Fruit fly (Drosophila melanogaster) whole organism, embryonic: ENCODE data around the gene aph-1.

Experiments used
- CG10267 ChIP-seq: fragments of 200-800 bp; sonication (Bioruptor generic); optimal IDR thresholded peaks from 2 replicates; lab custom pipeline; 2018; ENCODE audit warnings: missing biosample characterization, mild to moderate bottlenecking, missing genetic modification characterization, moderate library complexity
- CG12769 ChIP-seq: fragments of 200-800 bp; sonication (Bioruptor generic); optimal IDR thresholded peaks from 2 replicates; lab custom pipeline; 2019; ENCODE audit warnings: missing biosample characterization, mild to moderate bottlenecking, missing genetic modification characterization, moderate library complexity
- CG15514 ChIP-seq: fragments of 200-800 bp; sonication (Bioruptor generic); optimal IDR thresholded peaks from 3 replicates; lab custom pipeline; 2017; ENCODE audit warnings: missing biosample characterization, missing genetic modification characterization, mild to moderate bottlenecking, moderate library complexity, missing genetic modification reagents
- CG15696 ChIP-seq: fragments of 200-800 bp; sonication (Bioruptor generic); optimal IDR thresholded peaks from 2 replicates; lab custom pipeline; 2019; ENCODE audit warnings: missing biosample characterization, mild to moderate bottlenecking, missing genetic modification characterization, moderate library complexity
- CG1792 ChIP-seq: fragments of 200-800 bp; sonication (Bioruptor generic); optimal IDR thresholded peaks from 2 replicates; lab custom pipeline; 2016; ENCODE audit warnings: missing biosample characterization, missing genetic modification characterization
- CG31388 ChIP-seq: fragments of 200-800 bp; sonication (Bioruptor generic); optimal IDR thresholded peaks from 2 replicates; lab custom pipeline; 2016; ENCODE audit warnings: missing biosample characterization, missing genetic modification characterization
- CG3163 ChIP-seq: fragments of 200-800 bp; sonication (Bioruptor generic); optimal IDR thresholded peaks from 3 replicates; lab custom pipeline; 2016; ENCODE audit warnings: missing biosample characterization, missing genetic modification characterization
- CG34422 ChIP-seq: fragments of 200-800 bp; sonication (Bioruptor generic); IDR thresholded peaks from 3 replicates; pipeline ENCODE4 v1.3.6; 2022; ENCODE audit warnings: missing biosample characterization, missing genetic modification characterization
- CG4328 ChIP-seq: fragments of 200-800 bp; sonication (Bioruptor generic); optimal IDR thresholded peaks from 3 replicates; lab custom pipeline; 2017; ENCODE audit warnings: missing biosample characterization, missing genetic modification reagents, missing genetic modification characterization
- CG4424 ChIP-seq: fragments of 200-800 bp; sonication (Bioruptor generic); optimal IDR thresholded peaks from 3 replicates; lab custom pipeline; 2016; ENCODE audit warnings: missing biosample characterization, missing genetic modification characterization
- CG6272 ChIP-seq: fragments of 200-800 bp; sonication (Bioruptor generic); IDR thresholded peaks from 2 replicates; pipeline ENCODE4 v1.3.6; 2022; ENCODE audit warnings: missing biosample characterization, missing genetic modification characterization
- CG7745 ChIP-seq: fragments of 200-800 bp; sonication (Bioruptor generic); optimal IDR thresholded peaks from 2 replicates; lab custom pipeline; 2018; ENCODE audit warnings: missing biosample characterization, mild to moderate bottlenecking, missing genetic modification characterization, moderate library complexity
- CG8290 ChIP-seq, 3 experiments: fragments of 200-800 bp; sonication (Bioruptor generic); optimal IDR thresholded peaks; 2 replicates each; lab custom pipeline; 2016 to 2019; ENCODE audit warnings: missing biosample characterization in 3 of 3, missing genetic modification characterization in 3 of 3, mild to moderate bottlenecking in 2 of 3, moderate library complexity in 1 of 3
- Dip2 ChIP-seq: fragments of 200-800 bp; sonication (Bioruptor generic); IDR thresholded peaks from 2 replicates; pipeline ENCODE4 v1.3.6; 2022; ENCODE audit warnings: missing biosample characterization, missing genetic modification characterization
- ERR ChIP-seq: fragments of 200-800 bp; sonication (Bioruptor generic); optimal IDR thresholded peaks from 2 replicates; lab custom pipeline; 2016; ENCODE audit warnings: missing biosample characterization, missing genetic modification characterization
- Eip74EF ChIP-seq, 2 experiments: fragments of 200-800 bp in 1 of 2; fragments of >200 bp in 1 of 2; sonication (Bioruptor generic) in 1 of 2; optimal IDR thresholded peaks; 2 replicates each; lab custom pipeline; 2017 to 2019; ENCODE audit warnings: missing biosample characterization in 2 of 2, missing genetic modification characterization in 2 of 2, mild to moderate bottlenecking in 1 of 2, moderate library complexity in 1 of 2
- Fer2 ChIP-seq: fragments of 200-800 bp; sonication (Bioruptor generic); optimal IDR thresholded peaks from 2 replicates; lab custom pipeline; 2018; ENCODE audit warnings: missing biosample characterization, mild to moderate bottlenecking, missing genetic modification characterization, moderate library complexity
- HHEX ChIP-seq: fragments of 200-800 bp; sonication (Bioruptor generic); optimal IDR thresholded peaks from 3 replicates; lab custom pipeline; 2017; ENCODE audit warnings: missing biosample characterization, mild to moderate bottlenecking, missing genetic modification characterization, missing genetic modification reagents
- Hmr ChIP-seq: fragments of 200-800 bp; sonication (Bioruptor generic); optimal IDR thresholded peaks from 3 replicates; lab custom pipeline; 2017; ENCODE audit warnings: mild to moderate bottlenecking, missing biosample characterization, missing genetic modification reagents, missing genetic modification characterization
- Hr78 ChIP-seq, 2 experiments: fragments of 200-800 bp in 1 of 2; fragments of >200 bp in 1 of 2; sonication (Bioruptor generic) in 1 of 2; optimal IDR thresholded peaks; 2 replicates each; lab custom pipeline; 2017 to 2019; ENCODE audit warnings: missing biosample characterization in 2 of 2, missing genetic modification characterization in 2 of 2, mild to moderate bottlenecking in 1 of 2, moderate library complexity in 1 of 2
- Hsf ChIP-seq: fragments of 200-800 bp; sonication (Bioruptor generic); optimal IDR thresholded peaks from 3 replicates; lab custom pipeline; 2016; ENCODE audit warnings: missing biosample characterization, missing genetic modification characterization
- Lhr ChIP-seq: fragments of 200-800 bp; sonication (Bioruptor generic); optimal IDR thresholded peaks from 3 replicates; lab custom pipeline; 2017; ENCODE audit warnings: mild to moderate bottlenecking, missing biosample characterization, missing genetic modification reagents, missing genetic modification characterization
- Med ChIP-seq: fragments of 200-800 bp; sonication (Bioruptor generic); peaks from one replicate; lab custom pipeline; 2016; ENCODE audit warnings: missing biosample characterization, missing genetic modification characterization, mild to moderate bottlenecking, inconsistent platforms, moderate library complexity
- Poxn ChIP-seq: fragments of 200-800 bp; sonication (Bioruptor generic); IDR thresholded peaks from 2 replicates; pipeline ENCODE4 v1.3.6; 2022; ENCODE audit warnings: missing biosample characterization, missing genetic modification characterization
- Usf ChIP-seq: fragments of 200-800 bp; sonication (Bioruptor generic); optimal IDR thresholded peaks from 2 replicates; lab custom pipeline; 2017; ENCODE audit warnings: missing genotype, missing biosample characterization, missing genetic modification characterization
- cas ChIP-seq: fragments of 200-800 bp; sonication (Bioruptor generic); IDR thresholded peaks from 2 replicates; pipeline ENCODE4 v1.3.6; 2022; ENCODE audit warnings: missing biosample characterization, missing genetic modification characterization
- dati ChIP-seq: fragments of 200-800 bp; sonication (Bioruptor generic); IDR thresholded peaks from 2 replicates; pipeline ENCODE4 v1.3.6; 2022; ENCODE audit warnings: missing biosample characterization, missing genetic modification characterization
- disco-r ChIP-seq: fragments of 200-800 bp; sonication (Bioruptor generic); optimal IDR thresholded peaks from 2 replicates; lab custom pipeline; 2016; ENCODE audit warnings: missing biosample characterization, missing genetic modification characterization
- dpn ChIP-seq, 2 experiments: fragments of 200-800 bp; sonication (Bioruptor generic); optimal IDR thresholded peaks; 3 replicates each; lab custom pipeline; 2016; ENCODE audit warnings: missing biosample characterization in 2 of 2, missing genetic modification characterization in 2 of 2
- ems ChIP-seq: fragments of 200-800 bp; sonication (Bioruptor generic); optimal IDR thresholded peaks from 3 replicates; lab custom pipeline; 2016; ENCODE audit warnings: missing biosample characterization, missing genetic modification characterization
- ewg ChIP-seq: fragments of 200-800 bp; sonication (Bioruptor generic); optimal IDR thresholded peaks from 3 replicates; lab custom pipeline; 2017; ENCODE audit warnings: mild to moderate bottlenecking, missing biosample characterization, missing genetic modification reagents, missing genetic modification characterization
- eyg ChIP-seq: fragments of 200-800 bp; sonication (Bioruptor generic); optimal IDR thresholded peaks from 3 replicates; lab custom pipeline; 2016; ENCODE audit warnings: missing biosample characterization, missing genetic modification characterization
- gfzf ChIP-seq: fragments of 200-800 bp; sonication (Bioruptor generic); optimal IDR thresholded peaks from 2 replicates; lab custom pipeline; 2016; ENCODE audit warnings: missing biosample characterization, mild to moderate bottlenecking, missing genetic modification characterization, moderate library complexity
- grau ChIP-seq: fragments of 200-800 bp; optimal IDR thresholded peaks from 3 replicates; lab custom pipeline; 2019; ENCODE audit warnings: missing biosample characterization, mild to moderate bottlenecking, missing genetic modification characterization, moderate library complexity
- hb ChIP-seq: fragments of 200-800 bp; sonication (Bioruptor generic); IDR thresholded peaks from 3 replicates; pipeline ENCODE4 v1.3.6; 2022; ENCODE audit warnings: missing biosample characterization, missing genetic modification characterization; ENCODE audit not compliant: partially characterized antibody
- insv ChIP-seq, 2 experiments: fragments of 200-800 bp; sonication (Bioruptor generic); optimal IDR thresholded peaks; 3 replicates each; lab custom pipeline; 2016 to 2018; ENCODE audit warnings: missing biosample characterization in 2 of 2, missing genetic modification characterization in 2 of 2
- maf-S ChIP-seq: fragments of 200-800 bp; sonication (Bioruptor generic); optimal IDR thresholded peaks from 2 replicates; lab custom pipeline; 2016; ENCODE audit warnings: missing biosample characterization, missing genetic modification characterization
- nerfin-1 ChIP-seq: fragments of 200-800 bp; sonication (Bioruptor generic); optimal IDR thresholded peaks from 3 replicates; lab custom pipeline; 2019; ENCODE audit warnings: missing biosample characterization, mild to moderate bottlenecking, missing genetic modification characterization, moderate library complexity
- nom ChIP-seq: fragments of 200-800 bp; sonication (Bioruptor generic); optimal IDR thresholded peaks from 2 replicates; lab custom pipeline; 2017; ENCODE audit warnings: missing biosample characterization, missing genetic modification characterization, mild to moderate bottlenecking, moderate library complexity, missing genetic modification reagents
- p53 ChIP-seq: fragments of 200-800 bp; sonication (Bioruptor generic); optimal IDR thresholded peaks from 2 replicates; lab custom pipeline; 2016; ENCODE audit warnings: missing biosample characterization, missing genetic modification characterization
- pan ChIP-seq, 4 experiments: fragments of >200 bp in 3 of 4; fragments of 200-800 bp in 1 of 4; sonication (Bioruptor generic) in 1 of 4; optimal IDR thresholded peaks in 3 of 4; IDR thresholded peaks in 1 of 4; 2 replicates each; pipeline versions ENCODE4 v1.3.6 to Lab custom; 2017 to 2022; ENCODE audit warnings: missing biosample characterization in 2 of 4, missing genetic modification characterization in 2 of 4, mixed read lengths in 1 of 4
- slbo ChIP-seq: fragments of 200-800 bp; sonication (Bioruptor generic); IDR thresholded peaks from 2 replicates; pipeline ENCODE4 v1.3.6; 2022; ENCODE audit warnings: missing biosample characterization, missing genetic modification characterization
- slou ChIP-seq: fragments of 200-800 bp; sonication (Bioruptor generic); optimal IDR thresholded peaks from 3 replicates; lab custom pipeline; 2016; ENCODE audit warnings: missing biosample characterization, missing genetic modification characterization
- slp2 ChIP-seq: fragments of 200-800 bp; sonication (Bioruptor generic); optimal IDR thresholded peaks from 2 replicates; lab custom pipeline; 2016; ENCODE audit warnings: missing biosample characterization, missing genetic modification characterization
- tna ChIP-seq: fragments of 200-800 bp; sonication (Bioruptor generic); IDR thresholded peaks from 2 replicates; pipeline ENCODE4 v1.3.6; 2022; ENCODE audit warnings: missing biosample characterization, missing genetic modification characterization; ENCODE audit not compliant: partially characterized antibody
- ttk ChIP-seq: fragments of 200-800 bp; sonication (Bioruptor generic); IDR thresholded peaks from 2 replicates; pipeline ENCODE4 v2.1.2; 2022; ENCODE audit warnings: missing biosample characterization, missing genetic modification characterization
- twi ChIP-seq: fragments of 200-800 bp; optimal IDR thresholded peaks from 2 replicates; lab custom pipeline; 2019; ENCODE audit warnings: missing biosample characterization, mild to moderate bottlenecking, missing genetic modification characterization, moderate library complexity
- unpg ChIP-seq: fragments of 200-800 bp; sonication (Bioruptor generic); optimal IDR thresholded peaks from 3 replicates; lab custom pipeline; 2018; ENCODE audit warnings: missing biosample characterization, mild to moderate bottlenecking, missing genetic modification characterization, moderate library complexity
- usp ChIP-seq: fragments of >200 bp; optimal IDR thresholded peaks from 2 replicates; lab custom pipeline; 2017; ENCODE audit warnings: missing biosample characterization, missing genetic modification characterization

The aph-1 gene

DNA sequence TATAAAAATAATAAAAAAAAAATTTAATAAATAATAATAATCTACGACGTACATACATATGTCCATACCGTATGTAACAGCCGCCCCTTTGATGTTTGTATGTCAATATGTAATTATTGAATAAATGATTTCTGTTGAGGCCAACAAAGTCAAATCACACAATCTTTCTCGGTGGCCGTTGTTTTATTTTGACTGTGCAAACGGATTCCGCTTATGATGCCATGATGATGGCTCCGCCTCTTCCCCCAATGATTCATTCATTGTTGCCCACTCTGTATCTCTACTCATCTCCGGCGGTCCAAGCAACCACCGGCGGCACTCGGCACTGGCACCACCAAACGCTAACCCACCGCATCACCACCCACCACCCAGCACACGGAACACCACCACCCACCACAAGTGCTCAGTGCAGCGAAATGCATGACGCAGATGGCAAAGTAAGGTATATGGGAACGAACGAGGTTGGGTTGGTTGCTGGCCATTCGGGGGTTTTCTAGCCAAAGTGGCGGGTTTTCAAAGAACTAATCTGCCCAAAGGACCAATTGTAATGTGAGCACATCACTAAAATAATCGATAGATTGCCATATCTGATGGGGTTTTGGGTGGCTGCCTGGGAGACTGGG, 16.8 kb upstream of the aph-1 start (continued):
- TF ChIP-seq CG6272 (GFP tag; lab: Robert Waterston, UW) (0 out of 2 replicates have a peak, but pooled peaks have one; percentile 42), dati (no peak), twi (no peak), Fer2 (tag; lab: Kevin White, UChicago) (no peak), slp2 (no peak), Dip2 (no peak), Usf (no peak), CG4328 (GFP tag; lab: Kevin White, UChicago) (no peak), nerfin-1 (tag; lab: Kevin White, UChicago) (peak; percentile 64), Hsf (no peak), eyg (GFP tag; lab: Kevin White, UChicago) (no peak), CG4424 (GFP tag; lab: Kevin White, UChicago) (no peak), insv (GFP tag; optimal IDR thresholded peaks at IDR 0.05; lab: Kevin White, UChicago) (no peak), CG15514 (GFP tag; lab: Kevin White, UChicago) (peak; percentile 25), cas (GFP tag; lab: Robert Waterston, UW) (no peak), CG1792 (GFP tag; lab: Kevin White, UChicago) (no peak), disco-r (GFP tag; lab: Kevin White, UChicago) (no peak), Med (GFP tag; lab: Kevin White, UChicago) (peak; percentile 61), unpg (GFP tag; lab: Kevin White, UChicago) (no peak), Hr78 (GFP tag; optimal IDR thresholded peaks at IDR 0.05; lab: Kevin White, UChicago) (no peak), Hmr (GFP tag; lab: Kevin White, UChicago) (no peak), grau (tag; lab: Kevin White, UChicago) (no peak), hb (GFP tag; lab: Robert Waterston, UW) (no peak), gfzf (GFP tag; lab: Kevin White, UChicago) (no peak), tna (GFP tag; lab: Robert Waterston, UW) (no peak), CG8290 (GFP tag; optimal IDR thresholded peaks at IDR 0.05; lab: Kevin White, UChicago) (no peak), CG8290 (tag; optimal IDR thresholded peaks at IDR 0.05; lab: Kevin White, UChicago) (peak in 1 of 2 experiments; percentile 68), dpn (GFP tag; optimal IDR thresholded peaks at IDR 0.05; lab: Kevin White, UChicago) (no peak), HHEX (GFP tag; lab: Kevin White, UChicago) (no peak), Lhr (no peak), ewg (GFP tag; lab: Kevin White, UChicago) (no peak), Eip74EF (GFP tag; optimal IDR thresholded peaks at IDR 0.05; lab: Kevin White, UChicago) (no peak), CG10267 (tag; lab: Kevin White, UChicago) (no peak), slou (no peak), maf-S (GFP tag; lab: Kevin White, UChicago) (no peak), slbo (GFP tag; lab: Robert Waterston, UW) (no peak), CG7745 (no peak), CG31388 (GFP tag; lab: Kevin White, UChicago) (no peak), pan (optimal IDR thresholded peaks at IDR 0.05; lab: Kevin White, UChicago) (no peak), pan (GFP tag; optimal IDR thresholded peaks at IDR 0.05 in 1 of 2, IDR thresholded peaks at IDR 0.05 in 1 of 2) (no peak), ERR (peak; percentile 13), nom (GFP tag; lab: Kevin White, UChicago) (no peak), usp (GFP tag; lab: Kevin White, UChicago) (no peak), Poxn (no peak), CG34422 (no peak), ttk (GFP tag; lab: Robert Waterston, UW) (no peak), ems (GFP tag; lab: Kevin White, UChicago) (no peak), CG3163 (GFP tag; lab: Kevin White, UChicago) (no peak), CG15696 (no peak), CG12769 (tag; lab: Kevin White, UChicago) (peak; percentile 36), p53 (no peak)
